Worm (Caenorhabditis elegans) whole organism, late embryonic: ENCODE measurements around the gene clec-143.

Experiments used
- ceh-24 ChIP-seq: sonication (generic microtip); optimal IDR thresholded peaks from 2 replicates; lab custom pipeline; 2016; ENCODE audit warnings: mild to moderate bottlenecking, missing genetic modification characterization, missing compliant biosample characterization
- eyg-1 ChIP-seq: sonication (generic microtip); optimal IDR thresholded peaks from 2 replicates; lab custom pipeline; 2016; ENCODE audit warnings: missing genotype, missing genetic modification characterization, missing compliant biosample characterization
- tbx-2 ChIP-seq: sonication (generic microtip); optimal IDR thresholded peaks from 2 replicates; lab custom pipeline; 2016; ENCODE audit warnings: missing genetic modification characterization, missing compliant biosample characterization
- unc-42 ChIP-seq: sonication (generic microtip); optimal IDR thresholded peaks from 2 replicates; lab custom pipeline; 2016; ENCODE audit warnings: missing genotype, missing genetic modification characterization, missing compliant biosample characterization

ce11 chrII:10480043-10480442, 9.9 kb upstream of the clec-143 start:
- TF ChIP-seq eyg-1 (tag; lab: Kevin White, UChicago) (no peak), tbx-2 (tag; lab: Kevin White, UChicago) (no peak), unc-42 (tag; lab: Kevin White, UChicago) (no peak), ceh-24 (tag; lab: Kevin White, UChicago) (no peak)
